Worm (Caenorhabditis elegans) whole organism, early embryonic: Measurements from ENCODE around the gene lmtr-2.

ENCODE experiments used
- aly-1 ChIP-seq: sonication (generic microtip); optimal IDR thresholded peaks from 2 replicates; lab custom pipeline; 2016; ENCODE audit warnings: missing genetic modification characterization, missing compliant biosample characterization
- ceh-36 ChIP-seq: sonication (generic microtip); optimal IDR thresholded peaks from 2 replicates; lab custom pipeline; 2016; ENCODE audit warnings: missing genetic modification characterization, inconsistent platforms, missing compliant biosample characterization
- flt-1 ChIP-seq: fragments of 200-800 bp; sonication (Bioruptor generic); IDR thresholded peaks from 2 replicates; pipeline ENCODE4 v1.3.6; 2022; ENCODE audit warnings: missing genetic modification characterization, missing compliant biosample characterization
- sea-1 ChIP-seq: fragments of 200-800 bp; sonication (Bioruptor generic); conservative IDR thresholded peaks from 2 replicates; pipeline ENCODE4 v1.3.6; 2022; ENCODE audit warnings: missing genetic modification characterization, missing compliant biosample characterization
- tbx-11 ChIP-seq: fragments of 200-800 bp; sonication (Bioruptor generic); IDR thresholded peaks from 2 replicates; pipeline ENCODE4 v1.3.6; 2022; ENCODE audit warnings: missing genetic modification characterization, missing compliant biosample characterization

DNA sequence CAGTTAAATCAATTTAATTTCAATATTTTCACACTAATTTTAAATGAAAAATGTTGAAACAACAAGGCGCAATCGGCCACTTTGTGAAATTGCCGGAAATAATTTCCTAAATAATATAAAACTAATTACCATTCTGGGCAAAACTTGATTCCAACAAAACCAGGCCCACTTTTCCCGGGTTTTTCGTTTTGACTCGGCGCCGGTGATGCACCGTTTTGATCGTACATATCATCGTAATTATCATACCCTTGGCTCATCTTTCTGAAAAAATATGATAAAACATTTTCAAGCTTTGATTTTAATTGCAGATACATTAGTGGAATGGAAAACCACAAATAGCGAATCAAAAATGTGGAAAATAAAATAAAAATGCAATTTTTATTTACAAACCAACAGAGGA is 1.1 kb upstream of the lmtr-2 start, which contains the start of gene rpb-9:
- TF ChIP-seq tbx-11 (GFP tag; lab: Robert Waterston, UW) = no peak
- TF ChIP-seq aly-1 (tag; lab: Kevin White, UChicago) = no peak
- no peak for TF ChIP-seq flt-1 (GFP tag; lab: Robert Waterston, UW)
- TF ChIP-seq sea-1 (GFP tag; lab: Robert Waterston, UW) = no peak
- no peak for TF ChIP-seq ceh-36
